Worm (Caenorhabditis elegans) whole organism, late embryonic: ENCODE measurements around the gene C07A9.5.

Source experiments
- F13H6.1 ChIP-seq: sonication (generic microtip); optimal IDR thresholded peaks from 2 replicates; lab custom pipeline; 2016; ENCODE audit warnings: missing genetic modification characterization, missing compliant biosample characterization
- ama-1 ChIP-seq: fragments of 150-350 bp; optimal IDR thresholded peaks from 2 replicates; lab custom pipeline; 2014
- ceh-9 ChIP-seq: sonication (generic microtip); optimal IDR thresholded peaks from 2 replicates; lab custom pipeline; 2016; ENCODE audit warnings: mild to moderate bottlenecking, missing genetic modification characterization, inconsistent platforms, missing compliant biosample characterization
- che-1 ChIP-seq: sonication (generic microtip); optimal IDR thresholded peaks from 2 replicates; lab custom pipeline; 2016; ENCODE audit warnings: mild to moderate bottlenecking, missing genetic modification characterization, missing compliant biosample characterization
- elt-4 ChIP-seq: sonication (generic microtip); optimal IDR thresholded peaks from 2 replicates; lab custom pipeline; 2016; ENCODE audit warnings: missing genetic modification characterization, missing compliant biosample characterization
- fkh-10 ChIP-seq: fragments of 150-350 bp; optimal IDR thresholded peaks from 2 replicates; lab custom pipeline; 2014; ENCODE audit warnings: missing biosample characterization, missing genetic modification reagents, missing genetic modification characterization
- hlh-13 ChIP-seq: fragments of 200-800 bp; sonication (Bioruptor generic); optimal IDR thresholded peaks from 2 replicates; lab custom pipeline; 2018; ENCODE audit warnings: mild to moderate bottlenecking, missing genetic modification characterization, missing compliant biosample characterization
- nhr-11 ChIP-seq: fragments of 150-350 bp; optimal IDR thresholded peaks from 2 replicates; lab custom pipeline; 2014; ENCODE audit warnings: missing biosample characterization, missing genetic modification characterization
- pag-3 ChIP-seq: sonication (generic microtip); optimal IDR thresholded peaks from 2 replicates; lab custom pipeline; 2016; ENCODE audit warnings: missing compliant biosample characterization, missing genetic modification characterization, borderline replicate concordance
- unc-3 ChIP-seq, 2 experiments: fragments of 200-800 bp in 1 of 2; sonication (Bioruptor generic) in 1 of 2; sonication (generic microtip) in 1 of 2; conservative IDR thresholded peaks in 1 of 2; optimal IDR thresholded peaks in 1 of 2; 2 replicates each; pipeline versions ENCODE4 v1.3.6 to Lab custom; 2016 to 2022; ENCODE audit warnings: missing compliant biosample characterization in 2 of 2, missing genetic modification characterization in 2 of 2, missing genetic modification reagents in 1 of 2
- unc-55 ChIP-seq: sonication (generic microtip); optimal IDR thresholded peaks from 2 replicates; lab custom pipeline; 2017; ENCODE audit warnings: missing biosample characterization, missing genetic modification reagents, missing genetic modification characterization
- unc-86 ChIP-seq: sonication (generic microtip); optimal IDR thresholded peaks from 2 replicates; lab custom pipeline; 2016; ENCODE audit warnings: missing genetic modification characterization, missing compliant biosample characterization

- no peak for TF ChIP-seq ceh-9 (tag; lab: Kevin White, UChicago)
- no peak for TF ChIP-seq unc-3 (GFP tag; conservative IDR thresholded peaks at IDR 0.05; lab: Robert Waterston, UW)
- TF ChIP-seq unc-3 (tag; optimal IDR thresholded peaks at IDR 0.05; lab: Kevin White, UChicago), result no peak
- TF ChIP-seq pag-3 (tag; lab: Kevin White, UChicago), result no peak
- TF ChIP-seq ama-1 (lab: Kevin White, UChicago), result no peak
- TF ChIP-seq nhr-11 (tag; lab: Kevin White, UChicago), result no peak
- TF ChIP-seq unc-86 (tag; lab: Kevin White, UChicago), result no peak
- TF ChIP-seq unc-55 (GFP tag; lab: Kevin White, UChicago), result no peak
- TF ChIP-seq fkh-10, result no peak
- TF ChIP-seq F13H6.1, result no peak
- no peak for TF ChIP-seq hlh-13
- TF ChIP-seq che-1 (tag; lab: Kevin White, UChicago), result no peak
- no peak for TF ChIP-seq elt-4 (tag; lab: Kevin White, UChicago)
Observed at ce11 chrIII:9704606-9704938, 21.9 kb upstream of the C07A9.5 start.
